Worm (Caenorhabditis elegans) whole organism, L4/young adult: ENCODE results near the gene M110.9.

ENCODE experiments used
- W03F9.2 ChIP-seq: fragments of 150-350 bp; optimal IDR thresholded peaks from 2 replicates; lab custom pipeline; 2014; ENCODE audit warnings: missing biosample characterization, missing genetic modification characterization
- him-1 ChIP-seq: sonication (generic microtip); optimal IDR thresholded peaks from 2 replicates; lab custom pipeline; 2016; ENCODE audit warnings: missing genotype, missing genetic modification reagents, missing genetic modification characterization, missing compliant biosample characterization

DNA sequence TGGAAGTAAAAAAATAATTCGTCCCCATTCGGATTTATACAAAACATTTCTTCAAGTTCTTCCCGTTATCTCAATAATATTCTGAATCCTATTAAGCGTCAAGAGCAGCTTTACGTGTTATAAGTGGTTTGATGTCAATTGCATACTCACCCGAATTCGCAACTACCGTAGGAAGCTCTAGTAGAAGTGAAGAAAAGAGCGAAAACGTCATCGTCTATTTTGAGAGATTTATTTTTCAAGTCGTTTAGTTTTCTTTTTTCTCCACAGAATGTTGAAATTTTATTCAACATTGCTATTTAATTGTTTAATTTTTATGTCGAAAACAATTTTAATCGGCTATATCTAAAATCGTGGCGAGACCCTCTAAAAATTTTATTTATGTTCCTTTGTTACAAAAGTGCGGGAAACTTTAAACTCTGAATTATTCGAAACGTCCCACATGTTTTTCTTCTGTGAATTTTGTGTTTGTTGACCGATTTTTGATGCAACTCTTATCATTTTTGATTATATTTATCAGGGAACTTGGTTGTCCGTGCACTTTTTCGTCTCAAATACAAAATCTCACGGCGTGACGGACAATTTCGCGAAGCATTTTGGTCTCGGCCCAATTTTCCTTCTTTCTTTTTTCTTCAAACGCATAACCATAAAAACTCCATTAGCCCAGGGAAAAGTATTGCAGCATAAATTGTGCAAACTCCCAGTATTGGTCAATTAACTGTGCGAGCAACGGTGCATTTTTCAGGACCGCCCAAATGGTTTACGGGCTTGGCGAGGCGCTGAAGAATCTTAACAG, 39.0 kb downstream of the M110.9 start, which contains the start of gene tdc-1:
- TF ChIP-seq him-1 (tag; lab: Kevin White, UChicago), result no peak
- TF ChIP-seq W03F9.2, result no peak
